Worm (Caenorhabditis elegans) whole organism, L3 larva: ENCODE data around the gene K11D12.14.

Experiments
- R02D3.7 ChIP-seq: fragments of 150-350 bp; optimal IDR thresholded peaks from 2 replicates; lab custom pipeline; 2014; ENCODE audit warnings: missing biosample characterization, missing genetic modification characterization
- ama-1 ChIP-seq: fragments of 150-350 bp; optimal IDR thresholded peaks from 2 replicates; lab custom pipeline; 2018
- ceh-82 ChIP-seq: fragments of 150-350 bp; optimal IDR thresholded peaks from 2 replicates; lab custom pipeline; 2014; ENCODE audit warnings: missing biosample characterization, missing genetic modification characterization
- egl-27 ChIP-seq: sonication (generic microtip); optimal IDR thresholded peaks from 4 replicates; lab custom pipeline; 2017; ENCODE audit warnings: missing biosample characterization, missing genetic modification reagents, missing genetic modification characterization
- elt-3 ChIP-seq, 3 experiments: fragments of 150-350 bp in 1 of 3; sonication (generic microtip) in 2 of 3; optimal IDR thresholded peaks; 2 replicates in 2 of 3; 4 replicates in 1 of 3; lab custom pipeline; 2014 to 2017; ENCODE audit warnings: missing biosample characterization in 3 of 3, missing genetic modification characterization in 3 of 3
- eor-1 ChIP-seq, 2 experiments: fragments of 150-350 bp; optimal IDR thresholded peaks; 2 replicates each; lab custom pipeline; 2014 to 2018; ENCODE audit warnings: missing biosample characterization in 2 of 2, missing genetic modification characterization in 2 of 2
- jun-1 ChIP-seq: fragments of 150-350 bp; optimal IDR thresholded peaks from 2 replicates; lab custom pipeline; 2014; ENCODE audit warnings: missing biosample characterization, missing genetic modification reagents, missing genetic modification characterization
- lin-15B ChIP-seq: fragments of 150-350 bp; optimal IDR thresholded peaks from 2 replicates; lab custom pipeline; 2014; ENCODE audit warnings: missing biosample characterization, missing genetic modification characterization
- lin-39 ChIP-seq: fragments of 150-350 bp; optimal IDR thresholded peaks from 2 replicates; lab custom pipeline; 2018; ENCODE audit warnings: missing biosample characterization, missing genetic modification reagents, missing genetic modification characterization
- nfya-1 ChIP-seq: sonication (generic microtip); optimal IDR thresholded peaks from 2 replicates; lab custom pipeline; 2017; ENCODE audit warnings: missing genetic modification characterization, mild to moderate bottlenecking, missing compliant biosample characterization, antibody characterized with exemption, moderate library complexity; ENCODE audit not compliant: insufficient read depth
- nhr-25 ChIP-seq: sonication (generic microtip); optimal IDR thresholded peaks from 2 replicates; lab custom pipeline; 2017; ENCODE audit warnings: missing biosample characterization, missing genetic modification characterization
- nhr-76 ChIP-seq: fragments of 150-350 bp; sonication (generic microtip); optimal IDR thresholded peaks from 5 replicates; lab custom pipeline; 2014; ENCODE audit warnings: missing biosample characterization, missing genetic modification characterization
- tbx-2 ChIP-seq: sonication (generic microtip); optimal IDR thresholded peaks from 2 replicates; lab custom pipeline; 2016; ENCODE audit warnings: mild to moderate bottlenecking, missing genetic modification characterization, missing compliant biosample characterization

The K11D12.14 gene

ce11 chrV:5098925-5099324, 49.5 kb downstream of the K11D12.14 start, which contains the start of gene unc-46:
unc-46 (minus strand) TSS chrV:5099025.
- TF ChIP-seq nhr-25 (tag; lab: Kevin White, UChicago) (no peak), elt-3 (tag; optimal IDR thresholded peaks at IDR 0.05; lab: Kevin White, UChicago) (no peak), lin-39 (tag; lab: Kevin White, UChicago) (no peak), eor-1 (tag; optimal IDR thresholded peaks at IDR 0.05; lab: Kevin White, UChicago) (no peak), nfya-1 (tag; lab: Kevin White, UChicago) (no peak), ama-1 (lab: Kevin White, UChicago) (no peak), R02D3.7 (tag; lab: Kevin White, UChicago) (no peak), egl-27 (tag; lab: Kevin White, UChicago) (no peak), lin-15B (no peak), jun-1 (tag; lab: Kevin White, UChicago) (no peak), ceh-82 (no peak), nhr-76 (tag; lab: Kevin White, UChicago) (no peak), tbx-2 (no peak)
